Fruit fly (Drosophila melanogaster) whole organism, embryonic: Measurements from ENCODE around the gene Nf1.

Experiments
- ATbp ChIP-seq: fragments of 200-800 bp; sonication (Bioruptor generic); optimal IDR thresholded peaks from 2 replicates; lab custom pipeline; 2017; ENCODE audit warnings: missing biosample characterization, mild to moderate bottlenecking, missing genetic modification characterization, missing genetic modification reagents
- Antp ChIP-seq: fragments of 200-800 bp; sonication (Bioruptor generic); optimal IDR thresholded peaks from 3 replicates; lab custom pipeline; 2016; ENCODE audit warnings: missing biosample characterization, missing genetic modification characterization
- BEAF-32 ChIP-seq: fragments of 200-800 bp; sonication (Bioruptor generic); optimal IDR thresholded peaks from 3 replicates; lab custom pipeline; 2017; ENCODE audit warnings: missing biosample characterization, missing genetic modification characterization, mild to moderate bottlenecking, moderate library complexity, missing genetic modification reagents
- CG10565 ChIP-seq: fragments of 200-800 bp; sonication (Bioruptor generic); optimal IDR thresholded peaks from 3 replicates; lab custom pipeline; 2016; ENCODE audit warnings: missing biosample characterization, mild to moderate bottlenecking, missing genetic modification characterization
- CG12391 ChIP-seq: fragments of 200-800 bp; sonication (Bioruptor generic); optimal IDR thresholded peaks from 3 replicates; lab custom pipeline; 2018; ENCODE audit warnings: missing biosample characterization, mild to moderate bottlenecking, missing genetic modification characterization, moderate library complexity
- CG13296 ChIP-seq: fragments of 200-800 bp; sonication (Bioruptor generic); optimal IDR thresholded peaks from 3 replicates; lab custom pipeline; 2018; ENCODE audit warnings: missing biosample characterization, mild to moderate bottlenecking, missing genetic modification characterization
- CG14710 ChIP-seq: fragments of 200-800 bp; sonication (Bioruptor generic); optimal IDR thresholded peaks from 3 replicates; lab custom pipeline; 2019; ENCODE audit warnings: missing biosample characterization, mild to moderate bottlenecking, missing genetic modification characterization, moderate library complexity
- CG17385 ChIP-seq: fragments of 200-800 bp; sonication (Bioruptor generic); optimal IDR thresholded peaks from 3 replicates; lab custom pipeline; 2018; ENCODE audit warnings: missing biosample characterization, mild to moderate bottlenecking, missing genetic modification characterization
- CG1832 ChIP-seq: fragments of 200-800 bp; sonication (Bioruptor generic); optimal IDR thresholded peaks from 2 replicates; lab custom pipeline; 2017; ENCODE audit warnings: missing biosample characterization, mild to moderate bottlenecking, missing genetic modification characterization, inconsistent platforms
- CG18476 ChIP-seq: fragments of 200-800 bp; sonication (Bioruptor generic); optimal IDR thresholded peaks from 2 replicates; lab custom pipeline; 2016; ENCODE audit warnings: missing biosample characterization, mild to moderate bottlenecking, missing genetic modification characterization
- CG2889 ChIP-seq: fragments of 200-800 bp; sonication (Bioruptor generic); IDR thresholded peaks from 3 replicates; pipeline ENCODE4 v1.3.6; 2022; ENCODE audit warnings: missing biosample characterization, missing genetic modification characterization
- CG31441 ChIP-seq: fragments of 200-800 bp; sonication (Bioruptor generic); IDR thresholded peaks from 2 replicates; pipeline ENCODE4 v1.3.6; 2022; ENCODE audit warnings: missing biosample characterization, missing genetic modification characterization
- CG4707 ChIP-seq: fragments of 200-800 bp; sonication (Bioruptor generic); optimal IDR thresholded peaks from 2 replicates; lab custom pipeline; 2018; ENCODE audit warnings: missing biosample characterization, mild to moderate bottlenecking, missing genetic modification characterization, moderate library complexity
- CG7357 ChIP-seq: fragments of 200-800 bp; sonication (Bioruptor generic); IDR thresholded peaks from 3 replicates; pipeline ENCODE4 v1.3.6; 2022; ENCODE audit warnings: missing biosample characterization, missing genetic modification characterization
- CG7745 ChIP-seq: fragments of 200-800 bp; sonication (Bioruptor generic); optimal IDR thresholded peaks from 2 replicates; lab custom pipeline; 2018; ENCODE audit warnings: missing biosample characterization, mild to moderate bottlenecking, missing genetic modification characterization, moderate library complexity
- CG8944 ChIP-seq: fragments of 200-800 bp; sonication (Bioruptor generic); optimal IDR thresholded peaks from 3 replicates; lab custom pipeline; 2016; ENCODE audit warnings: missing biosample characterization, missing genetic modification characterization
- Chrac-16 ChIP-seq: fragments of 200-800 bp; sonication (Bioruptor generic); optimal IDR thresholded peaks from 3 replicates; lab custom pipeline; 2016; ENCODE audit warnings: missing biosample characterization, missing genetic modification characterization
- Dbx ChIP-seq: fragments of 200-800 bp; sonication (Bioruptor generic); IDR thresholded peaks from 3 replicates; pipeline ENCODE4 v1.3.6; 2022; ENCODE audit warnings: missing biosample characterization, missing genetic modification characterization
- Deaf1 ChIP-seq: fragments of 200-800 bp; optimal IDR thresholded peaks from 3 replicates; lab custom pipeline; 2019; ENCODE audit warnings: missing biosample characterization, mild to moderate bottlenecking, missing genetic modification characterization, moderate library complexity
- Dfd ChIP-seq, 2 experiments: fragments of >200 bp; optimal IDR thresholded peaks; 2 replicates each; lab custom pipeline; 2017; ENCODE audit warnings: missing biosample characterization in 2 of 2, missing genetic modification characterization in 2 of 2
- Drgx ChIP-seq: fragments of 200-800 bp; sonication (Bioruptor generic); IDR thresholded peaks from 2 replicates; pipeline ENCODE4 v1.3.6; 2022; ENCODE audit warnings: missing biosample characterization, missing genetic modification characterization
- Fer1 ChIP-seq: fragments of 200-800 bp; sonication (Bioruptor generic); optimal IDR thresholded peaks from 2 replicates; lab custom pipeline; 2017; ENCODE audit warnings: missing biosample characterization, mild to moderate bottlenecking, missing genetic modification characterization
- Hr51 ChIP-seq, 2 experiments: fragments of 200-800 bp; sonication (Bioruptor generic); optimal IDR thresholded peaks; 2 replicates in 1 of 2; 3 replicates in 1 of 2; lab custom pipeline; 2016 to 2018; ENCODE audit warnings: missing biosample characterization in 2 of 2, missing genetic modification characterization in 2 of 2, mild to moderate bottlenecking in 1 of 2, moderate library complexity in 1 of 2
- MBD-R2 ChIP-seq: fragments of 200-800 bp; sonication (Bioruptor generic); IDR thresholded peaks from 2 replicates; pipeline ENCODE4 v1.3.6; 2022; ENCODE audit warnings: missing biosample characterization, missing genetic modification characterization
- Nf-YB ChIP-seq: fragments of 200-800 bp; sonication (Bioruptor generic); optimal IDR thresholded peaks from 3 replicates; lab custom pipeline; 2019; ENCODE audit warnings: missing biosample characterization, mild to moderate bottlenecking, missing genetic modification characterization, moderate library complexity
- Opbp ChIP-seq: fragments of 200-800 bp; sonication (Bioruptor generic); IDR thresholded peaks from 3 replicates; pipeline ENCODE4 v1.3.6; 2022; ENCODE audit warnings: missing biosample characterization, missing genetic modification characterization; ENCODE audit not compliant: partially characterized antibody
- TFAM ChIP-seq: fragments of 200-800 bp; sonication (Bioruptor generic); optimal IDR thresholded peaks from 2 replicates; lab custom pipeline; 2017; ENCODE audit warnings: missing biosample characterization, missing genetic modification characterization, inconsistent platforms
- Tbp ChIP-seq: fragments of >200 bp; optimal IDR thresholded peaks from 2 replicates; lab custom pipeline; 2018; ENCODE audit warnings: missing biosample characterization, missing genetic modification characterization
- Xrp1 ChIP-seq: fragments of 200-800 bp; sonication (Bioruptor generic); IDR thresholded peaks from 2 replicates; pipeline ENCODE4 v1.3.6; 2022; ENCODE audit warnings: missing biosample characterization, missing genetic modification characterization
- cas ChIP-seq: fragments of 200-800 bp; sonication (Bioruptor generic); IDR thresholded peaks from 2 replicates; pipeline ENCODE4 v1.3.6; 2022; ENCODE audit warnings: missing biosample characterization, missing genetic modification characterization
- chif ChIP-seq, 2 experiments: fragments of 200-800 bp; sonication (Bioruptor generic); optimal IDR thresholded peaks; 3 replicates each; lab custom pipeline; 2016; ENCODE audit warnings: missing biosample characterization in 2 of 2, missing genetic modification characterization in 2 of 2
- crp ChIP-seq, 2 experiments: fragments of 200-800 bp; sonication (Bioruptor generic); optimal IDR thresholded peaks; 2 replicates in 1 of 2; 3 replicates in 1 of 2; lab custom pipeline; 2017; ENCODE audit warnings: missing biosample characterization in 2 of 2, missing genetic modification characterization in 2 of 2, mild to moderate bottlenecking in 1 of 2, moderate library complexity in 1 of 2
- en ChIP-seq: fragments of 200-800 bp; sonication (Bioruptor generic); optimal IDR thresholded peaks from 2 replicates; lab custom pipeline; 2016; ENCODE audit warnings: missing biosample characterization, missing genetic modification characterization
- fd96Cb ChIP-seq: fragments of 200-800 bp; sonication (Bioruptor generic); optimal IDR thresholded peaks from 2 replicates; lab custom pipeline; 2018; ENCODE audit warnings: missing biosample characterization, mild to moderate bottlenecking, missing genetic modification characterization, moderate library complexity
- gce ChIP-seq: fragments of 200-800 bp; sonication (Bioruptor generic); IDR thresholded peaks from 3 replicates; pipeline ENCODE4 v1.3.6; 2022; ENCODE audit warnings: missing biosample characterization, missing genetic modification characterization
- gcm ChIP-seq: fragments of 200-800 bp; sonication (Bioruptor generic); optimal IDR thresholded peaks from 2 replicates; lab custom pipeline; 2019; ENCODE audit warnings: missing biosample characterization, mild to moderate bottlenecking, missing genetic modification characterization, moderate library complexity
- jumu ChIP-seq: fragments of 200-800 bp; sonication (Bioruptor generic); optimal IDR thresholded peaks from 3 replicates; lab custom pipeline; 2016; ENCODE audit warnings: missing biosample characterization, missing genetic modification characterization
- nmo ChIP-seq: fragments of 200-800 bp; sonication (Bioruptor generic); optimal IDR thresholded peaks from 2 replicates; lab custom pipeline; 2018; ENCODE audit warnings: missing biosample characterization, mild to moderate bottlenecking, missing genetic modification characterization, moderate library complexity
- odd ChIP-seq: fragments of 200-800 bp; sonication (Bioruptor generic); optimal IDR thresholded peaks from 2 replicates; lab custom pipeline; 2017; ENCODE audit warnings: missing biosample characterization, mild to moderate bottlenecking, missing genetic modification characterization
- otp ChIP-seq: fragments of 200-800 bp; sonication (Bioruptor generic); IDR thresholded peaks from 3 replicates; pipeline ENCODE4, ENCODE4 v1.3.6; 2022; ENCODE audit warnings: missing biosample characterization, missing genetic modification characterization
- pfk ChIP-seq: fragments of 200-800 bp; sonication (Bioruptor generic); optimal IDR thresholded peaks from 2 replicates; lab custom pipeline; 2018; ENCODE audit warnings: missing biosample characterization, mild to moderate bottlenecking, missing genetic modification characterization, moderate library complexity
- phol ChIP-seq: fragments of 200-800 bp; sonication (Bioruptor generic); optimal IDR thresholded peaks from 3 replicates; lab custom pipeline; 2018; ENCODE audit warnings: missing biosample characterization, mild to moderate bottlenecking, missing genetic modification characterization, moderate library complexity
- pzg ChIP-seq: fragments of 200-800 bp; sonication (Bioruptor generic); optimal IDR thresholded peaks from 3 replicates; lab custom pipeline; 2018; ENCODE audit warnings: missing biosample characterization, mild to moderate bottlenecking, missing genetic modification characterization, moderate library complexity
- ranshi ChIP-seq: fragments of 200-800 bp; sonication (Bioruptor generic); IDR thresholded peaks from 2 replicates; pipeline ENCODE4 v1.3.6; 2022; ENCODE audit warnings: missing biosample characterization, missing genetic modification characterization
- slbo ChIP-seq: fragments of 200-800 bp; sonication (Bioruptor generic); IDR thresholded peaks from 2 replicates; pipeline ENCODE4 v1.3.6; 2022; ENCODE audit warnings: missing biosample characterization, missing genetic modification characterization
- wdn ChIP-seq: fragments of 200-800 bp; sonication (Bioruptor generic); IDR thresholded peaks from 2 replicates; pipeline ENCODE4 v1.3.6; 2022; ENCODE audit warnings: missing biosample characterization, missing genetic modification characterization

Nf1 gene

DNA sequence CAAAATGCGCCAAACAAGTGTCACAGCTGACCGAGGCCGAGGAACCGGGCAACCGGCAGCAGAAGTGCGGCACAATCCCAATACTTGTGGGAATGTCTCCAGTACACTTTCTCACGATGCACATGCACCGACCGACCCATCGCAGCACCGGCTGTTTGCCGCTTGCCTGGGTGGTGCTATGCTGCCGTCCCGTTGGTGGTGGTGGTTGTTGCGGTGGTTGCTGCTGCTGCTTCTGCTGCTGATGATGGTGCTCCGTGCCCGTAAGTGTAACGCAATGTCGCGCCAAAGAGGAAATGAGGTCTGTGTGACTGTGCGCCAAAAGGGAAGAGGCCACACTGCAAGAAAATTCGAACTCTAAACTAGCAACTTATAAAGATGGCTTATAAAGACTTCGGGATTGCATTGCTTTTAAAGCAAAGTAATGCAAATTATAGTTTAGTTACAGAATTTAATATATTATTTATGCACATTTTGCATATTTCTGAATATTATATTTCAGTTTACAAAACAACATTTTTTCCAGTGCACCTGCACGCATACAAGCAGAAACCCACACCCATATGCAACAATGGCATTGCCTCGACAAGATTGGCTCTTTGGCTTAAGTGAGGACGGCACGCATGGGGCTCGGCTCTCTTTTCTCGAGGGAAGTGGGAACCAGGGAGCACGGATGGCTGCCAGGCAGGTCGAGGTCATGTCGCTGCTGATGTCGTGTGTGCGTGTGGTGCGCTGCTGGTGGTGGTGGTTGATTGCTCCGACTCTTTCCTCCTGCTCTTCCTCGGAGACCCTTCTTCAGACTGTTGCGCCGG is 13.6 kb downstream of the Nf1 start, which contains the start of gene CG43116 (continued):
- peak; percentile 76 for TF ChIP-seq CG7745 (tag; lab: Kevin White, UChicago)
- TF ChIP-seq phol (tag; lab: Kevin White, UChicago): peak; percentile 95
- no peak for TF ChIP-seq Fer1
- TF ChIP-seq Nf-YB (GFP tag; lab: Kevin White, UChicago): peak; percentile 82
- TF ChIP-seq CG2889 (GFP tag; lab: Robert Waterston, UW): peak; percentile 24; the same call in 1 of the 3 replicates
- no peak for TF ChIP-seq Dfd (GFP tag; optimal IDR thresholded peaks at IDR 0.05; lab: Kevin White, UChicago)
- peak; percentile 54 for TF ChIP-seq jumu (GFP tag; lab: Kevin White, UChicago)
- TF ChIP-seq BEAF-32 (GFP tag; lab: Kevin White, UChicago): no peak
- TF ChIP-seq CG12391 (tag; lab: Kevin White, UChicago): peak; percentile 94
- TF ChIP-seq CG7357 (GFP tag; lab: Robert Waterston, UW): peak; percentile 66; the same call in 2 of the 3 replicates
- peak; percentile 79 for TF ChIP-seq ranshi (GFP tag; lab: Robert Waterston, UW)
- TF ChIP-seq pzg (GFP tag; lab: Kevin White, UChicago): no peak

DNA sequence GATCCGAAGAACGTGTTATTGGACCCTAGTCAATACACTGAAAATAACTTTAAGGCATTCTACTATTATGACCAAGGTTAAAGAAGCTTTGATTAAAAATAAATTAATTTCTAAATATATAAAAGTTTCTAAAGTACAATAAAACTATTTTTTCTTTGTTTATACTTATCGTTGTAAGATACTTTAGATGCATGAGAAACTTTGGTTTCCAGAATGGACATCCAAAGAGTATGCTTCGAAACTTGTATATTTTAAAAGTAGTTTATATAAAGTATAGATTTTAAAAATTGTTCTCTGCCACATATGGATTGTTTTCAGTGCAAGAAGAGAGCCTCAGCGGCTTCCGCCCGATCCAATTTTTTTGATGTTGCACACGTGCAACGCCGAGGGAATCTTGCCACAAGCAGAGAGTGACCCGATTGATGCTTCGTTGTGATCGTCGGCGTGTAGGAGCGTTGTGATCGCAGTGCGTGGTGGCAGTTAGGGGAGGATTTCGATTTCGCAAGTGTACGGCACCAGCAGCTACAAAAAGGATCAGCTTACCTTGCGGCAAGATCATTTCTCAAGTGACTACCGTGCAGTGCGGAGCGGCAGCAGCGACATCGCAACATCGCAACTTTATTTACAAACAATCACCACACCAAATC is 14.4 kb downstream of the Nf1 start:
- TF ChIP-seq Tbp (no peak), CG17385 (GFP tag; lab: Kevin White, UChicago) (peak; percentile 67), gcm (peak; percentile 84), CG18476 (GFP tag; lab: Kevin White, UChicago) (peak; percentile 68), CG10565 (GFP tag; lab: Kevin White, UChicago) (peak; percentile 30), CG4707 (GFP tag; lab: Kevin White, UChicago) (peak; percentile 50), nmo (GFP tag; lab: Kevin White, UChicago) (peak; percentile 95), Drgx (GFP tag; lab: Robert Waterston, UW) (peak; percentile 56; the same call in 1 of the 2 replicates), TFAM (GFP tag; lab: Kevin White, UChicago) (peak; percentile 23), CG14710 (tag; lab: Kevin White, UChicago) (peak; percentile 97), Xrp1 (GFP tag; lab: Robert Waterston, UW) (peak; percentile 95), Dbx (GFP tag; lab: Robert Waterston, UW) (no peak), fd96Cb (peak; percentile 82), Hr51 (GFP tag; optimal IDR thresholded peaks at IDR 0.05; lab: Kevin White, UChicago) (peak; percentile 13 to 71), ATbp (peak; percentile 71), en (GFP tag; lab: Kevin White, UChicago) (no peak), slbo (GFP tag; lab: Robert Waterston, UW) (no peak), pfk (no peak), MBD-R2 (GFP tag; lab: Robert Waterston, UW) (no peak), odd (peak; percentile 79), gce (0 out of 3 replicates have a peak, but pooled peaks have one; percentile 14), CG31441 (GFP tag; lab: Robert Waterston, UW) (peak; percentile 88), wdn (GFP tag; lab: Robert Waterston, UW) (no peak), chif (GFP tag; optimal IDR thresholded peaks at IDR 0.05; lab: Kevin White, UChicago) (peak in 1 of 2 experiments; percentile 65), pzg (GFP tag; lab: Kevin White, UChicago) (no peak), cas (no peak), CG13296 (GFP tag; lab: Kevin White, UChicago) (no peak), Deaf1 (tag; lab: Kevin White, UChicago) (peak; percentile 78), Antp (no peak), otp (peak; percentile 33; the same call in 1 of the 3 replicates), CG1832 (GFP tag; lab: Kevin White, UChicago) (no peak), crp (GFP tag; optimal IDR thresholded peaks at IDR 0.05; lab: Kevin White, UChicago) (peak in 1 of 2 experiments; percentile 4), CG8944 (GFP tag; lab: Kevin White, UChicago) (no peak), Opbp (GFP tag; lab: Robert Waterston, UW) (no peak), Chrac-16 (peak; percentile 80)
